Fruit fly (Drosophila melanogaster): ENCODE results near the gene btl.

Gene btl

DNA sequence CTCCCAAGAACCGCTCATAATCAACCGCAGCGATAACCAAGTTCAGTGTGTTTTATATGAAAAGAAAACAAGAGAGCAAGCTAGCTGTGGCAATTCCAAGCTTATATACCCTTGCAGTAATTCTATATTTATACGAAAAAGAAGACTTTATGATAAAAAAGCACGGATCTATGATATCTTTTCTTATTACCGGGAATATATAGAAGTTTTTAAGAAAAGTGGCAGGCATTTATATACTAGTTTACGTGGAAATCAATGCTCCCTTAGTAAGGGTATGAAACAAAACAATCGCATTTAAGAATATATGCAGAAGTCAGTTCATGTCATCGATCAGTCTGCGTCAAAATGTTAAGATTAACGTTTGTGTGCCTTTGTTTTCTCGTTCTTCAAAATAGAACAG, 7.7 kb downstream of the btl start, which contains the start of gene CG8100:
CG8100 (plus strand) TSS at position 333 of the 400 bp plus-strand sequence.
- no peak for TF ChIP-seq insv (optimal IDR thresholded peaks at IDR 0.05)
- no peak for TF ChIP-seq h (optimal IDR thresholded peaks at IDR 0.05)
- TF ChIP-seq ttk (optimal IDR thresholded peaks at IDR 0.05), result no peak
- no peak for TF ChIP-seq Myc (optimal IDR thresholded peaks at IDR 0.05)
- TF ChIP-seq Sin3A (optimal IDR thresholded peaks at IDR 0.05), result no peak
- TF ChIP-seq psq (optimal IDR thresholded peaks at IDR 0.05), result no peak

DNA sequence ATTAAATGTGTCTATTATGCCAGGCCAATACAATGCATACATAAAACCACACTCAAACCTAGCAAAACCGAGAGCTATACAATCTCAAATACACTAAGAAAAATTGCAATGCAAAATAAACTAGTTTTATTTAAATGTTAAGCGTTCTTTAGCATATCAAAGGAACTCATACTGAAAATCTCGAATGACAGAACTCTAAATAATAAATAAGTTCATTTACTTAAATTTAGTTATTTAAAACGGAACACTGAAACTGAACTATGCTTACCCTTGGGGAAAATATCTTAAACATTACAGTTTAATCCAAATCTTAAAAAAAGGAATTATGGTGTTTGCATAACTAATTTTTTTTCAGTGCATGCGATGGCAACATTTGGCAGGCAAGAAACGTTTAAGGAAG, 10.7 kb downstream of the btl start:
- TF ChIP-seq psq (optimal IDR thresholded peaks at IDR 0.05) (no peak), Sin3A (optimal IDR thresholded peaks at IDR 0.05) (no peak)

DNA sequence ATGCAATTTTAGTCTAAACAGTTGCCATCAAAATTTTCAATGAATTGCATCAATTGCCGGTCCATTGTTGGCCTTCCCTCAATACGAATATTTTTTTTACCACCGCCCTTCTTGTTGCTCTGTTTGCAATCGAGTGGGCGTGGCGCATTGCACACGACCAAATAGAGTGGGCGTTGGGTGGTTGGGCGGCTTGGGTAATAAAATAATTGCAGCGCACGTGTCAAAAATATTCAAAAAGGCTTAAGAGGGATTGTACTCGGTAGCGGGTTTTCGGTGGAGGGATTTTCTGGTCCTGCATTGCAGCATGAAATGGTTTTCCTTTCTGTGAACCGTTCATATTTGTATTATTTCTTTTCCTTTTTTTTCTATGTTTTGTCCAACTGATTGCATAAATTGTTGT, 13.4 kb downstream of the btl start:
- TF ChIP-seq ttk (optimal IDR thresholded peaks at IDR 0.05), result no peak
- TF ChIP-seq h (optimal IDR thresholded peaks at IDR 0.05), result no peak
- TF ChIP-seq insv (optimal IDR thresholded peaks at IDR 0.05), result no peak
- TF ChIP-seq psq (optimal IDR thresholded peaks at IDR 0.05), result no peak
- no peak for TF ChIP-seq Sin3A (optimal IDR thresholded peaks at IDR 0.05)
- TF ChIP-seq Myc (optimal IDR thresholded peaks at IDR 0.05), result no peak

DNA sequence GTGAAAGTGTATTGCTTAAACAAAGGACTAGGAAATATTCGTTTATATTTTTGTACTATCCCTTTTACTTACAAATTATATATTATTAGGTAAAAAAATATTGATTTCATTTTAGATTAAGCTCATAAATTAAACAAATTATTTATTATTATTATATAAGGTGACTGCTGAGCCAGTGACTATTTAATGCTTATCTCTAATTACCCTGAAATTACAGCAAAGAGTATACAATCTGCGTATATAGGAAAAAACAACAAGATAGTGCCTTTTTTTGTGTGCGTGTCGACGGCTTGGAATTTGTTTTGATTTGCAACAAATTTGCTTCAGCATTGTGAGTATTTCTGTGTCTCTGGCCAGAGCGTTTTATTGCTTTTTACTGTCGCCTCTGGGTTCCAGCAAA, 13.9 kb downstream of the btl start:
- TF ChIP-seq Myc (optimal IDR thresholded peaks at IDR 0.05) (no peak), ttk (optimal IDR thresholded peaks at IDR 0.05) (no peak), h (optimal IDR thresholded peaks at IDR 0.05) (no peak), insv (optimal IDR thresholded peaks at IDR 0.05) (no peak), psq (optimal IDR thresholded peaks at IDR 0.05) (no peak), Sin3A (optimal IDR thresholded peaks at IDR 0.05) (no peak)

DNA sequence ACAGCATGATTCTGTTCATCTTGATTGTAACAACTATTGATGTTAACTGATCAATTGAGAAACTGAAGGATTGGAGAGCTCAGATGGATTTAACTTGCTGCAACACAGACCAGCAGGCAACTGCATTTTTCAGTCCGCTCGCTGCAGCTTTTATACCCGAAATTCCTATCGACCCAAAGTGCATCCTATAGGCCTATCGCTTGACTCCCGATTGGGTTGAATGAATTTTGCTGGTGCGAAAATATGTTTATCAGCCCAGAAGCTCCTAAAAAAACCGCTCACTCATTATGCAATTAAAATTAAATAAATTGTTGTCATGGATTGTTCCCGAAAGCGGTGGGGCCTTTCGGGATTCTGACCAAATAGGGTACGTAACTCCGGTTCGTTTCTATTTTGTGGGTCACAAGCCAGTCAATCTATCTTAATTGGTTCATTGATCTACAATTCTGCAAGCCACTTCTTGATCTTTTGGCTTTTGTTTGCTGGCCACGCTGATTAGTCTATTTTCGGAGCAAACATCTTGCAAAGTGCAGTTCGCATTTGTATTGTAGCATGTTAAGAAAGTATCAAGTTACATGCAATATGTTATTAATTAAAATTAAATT, 22.5 kb downstream of the btl start, which contains the start of gene Fbp1:
Fbp1 (minus strand) TSS at position 113 of the 605 bp plus-strand sequence.
- TF ChIP-seq psq (optimal IDR thresholded peaks at IDR 0.05) (no peak), Myc (optimal IDR thresholded peaks at IDR 0.05) (no peak), Sin3A (optimal IDR thresholded peaks at IDR 0.05) (no peak), ttk (optimal IDR thresholded peaks at IDR 0.05) (no peak), insv (optimal IDR thresholded peaks at IDR 0.05) (no peak), h (optimal IDR thresholded peaks at IDR 0.05) (no peak)

DNA sequence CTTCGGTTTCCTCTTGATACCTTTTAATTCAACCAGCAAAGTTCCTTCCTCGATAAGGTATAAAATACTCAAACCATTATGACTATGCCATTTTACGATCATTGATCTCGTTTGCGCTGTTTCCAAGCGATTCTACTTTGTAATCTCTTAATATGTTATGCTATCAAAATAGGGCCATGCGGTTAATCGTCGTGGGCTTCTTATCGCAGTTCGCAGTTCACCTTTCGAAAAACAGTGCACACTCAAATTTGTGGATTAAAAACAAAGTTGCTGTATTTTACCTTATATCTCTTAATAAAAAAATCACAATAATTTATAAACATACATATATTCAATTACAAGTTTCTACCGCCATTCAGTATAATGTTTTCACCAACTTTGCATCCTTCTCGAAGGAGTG, 24.5 kb downstream of the btl start:
- TF ChIP-seq Sin3A (optimal IDR thresholded peaks at IDR 0.05), result no peak
- TF ChIP-seq insv (optimal IDR thresholded peaks at IDR 0.05), result no peak
- TF ChIP-seq h (optimal IDR thresholded peaks at IDR 0.05), result no peak
- TF ChIP-seq psq (optimal IDR thresholded peaks at IDR 0.05), result no peak
- no peak for TF ChIP-seq ttk (optimal IDR thresholded peaks at IDR 0.05)
- TF ChIP-seq Myc (optimal IDR thresholded peaks at IDR 0.05), result no peak

DNA sequence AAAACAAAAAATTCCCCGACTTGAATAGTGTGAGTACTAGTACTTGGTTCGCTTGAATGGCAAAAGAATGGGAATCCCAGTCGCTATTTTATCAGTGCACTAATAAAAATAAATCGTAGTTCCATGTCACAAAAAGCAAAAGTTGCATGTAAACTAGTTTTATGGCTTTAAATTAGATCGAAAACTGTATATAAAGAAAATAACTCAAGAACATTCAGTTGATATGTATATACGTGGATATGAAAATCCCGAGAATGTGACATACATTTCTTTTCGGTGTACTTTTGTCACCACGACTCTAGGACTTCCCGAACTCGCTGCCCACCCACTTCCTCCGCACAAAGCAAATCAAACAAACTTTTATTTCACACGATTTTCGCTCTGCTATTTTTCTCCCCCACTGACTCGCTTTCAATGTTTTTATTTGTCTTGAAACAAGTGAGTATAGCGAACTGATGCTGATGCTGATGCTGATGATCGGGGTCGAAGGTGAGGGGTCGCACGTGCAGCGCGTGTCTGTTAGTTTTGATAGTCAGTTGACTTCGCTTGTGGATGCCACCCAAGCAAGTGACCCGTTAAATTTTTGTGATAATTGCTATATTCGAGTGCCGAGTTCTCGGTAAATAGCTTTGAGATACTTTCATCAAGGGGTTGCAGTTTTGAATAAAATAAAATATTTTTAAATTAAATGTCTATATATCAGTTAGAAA, 26.0 kb downstream of the btl start:
- TF ChIP-seq h (optimal IDR thresholded peaks at IDR 0.05) (no peak), Sin3A (optimal IDR thresholded peaks at IDR 0.05) (no peak), insv (optimal IDR thresholded peaks at IDR 0.05) (no peak), ttk (optimal IDR thresholded peaks at IDR 0.05) (no peak), Myc (optimal IDR thresholded peaks at IDR 0.05) (no peak), psq (optimal IDR thresholded peaks at IDR 0.05) (no peak)

DNA sequence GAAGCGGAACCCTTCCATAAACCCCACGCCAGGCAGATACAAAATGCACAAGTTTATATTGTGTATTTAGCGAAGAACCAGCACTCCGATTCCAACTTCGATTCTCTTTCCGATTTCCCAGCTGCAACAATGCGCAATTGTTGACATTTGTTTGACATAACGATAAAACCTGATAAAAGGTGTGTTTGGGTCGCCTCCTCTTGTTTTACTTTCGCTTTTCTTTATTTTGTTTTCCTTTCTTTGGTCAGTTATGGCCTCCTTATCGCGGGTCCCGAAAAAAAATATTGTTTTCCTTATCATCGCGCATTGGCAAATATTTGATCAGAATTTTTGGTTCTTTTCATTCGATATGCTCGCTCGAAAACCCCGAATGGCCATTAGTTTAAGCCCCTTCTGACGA, 29.4 kb downstream of the btl start:
- TF ChIP-seq Myc (optimal IDR thresholded peaks at IDR 0.05) (no peak), insv (optimal IDR thresholded peaks at IDR 0.05) (no peak), psq (optimal IDR thresholded peaks at IDR 0.05) (no peak), ttk (optimal IDR thresholded peaks at IDR 0.05) (no peak), h (optimal IDR thresholded peaks at IDR 0.05) (no peak), Sin3A (optimal IDR thresholded peaks at IDR 0.05) (no peak)

DNA sequence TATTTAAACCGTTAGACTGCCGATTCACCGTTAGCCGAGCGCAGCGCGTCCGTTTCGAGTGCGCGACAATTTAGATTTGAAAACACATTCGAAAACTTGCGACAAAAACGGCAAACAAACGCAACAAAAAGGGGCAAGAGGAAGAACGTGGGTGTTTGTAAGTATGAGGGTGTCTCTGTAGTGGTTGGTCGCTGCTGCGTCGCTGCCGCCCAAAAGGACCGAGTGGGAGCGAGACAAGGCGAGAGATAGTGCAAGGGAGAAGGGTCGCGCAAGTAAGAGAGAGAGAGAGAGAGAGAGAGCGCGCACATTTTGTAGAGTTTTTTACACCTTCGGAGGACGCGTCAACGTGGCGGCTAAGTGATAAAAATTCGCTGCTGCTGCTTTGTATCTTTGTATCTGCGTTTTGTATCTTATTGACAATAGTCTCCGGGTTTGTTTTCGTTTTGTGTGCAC, 32.5 kb downstream of the btl start, which contains the start of gene Sox21a:
Sox21a (minus strand) TSS at position 51 of the 453 bp plus-strand sequence.
- TF ChIP-seq insv (optimal IDR thresholded peaks at IDR 0.05), result no peak
- TF ChIP-seq Sin3A (optimal IDR thresholded peaks at IDR 0.05), result no peak
- TF ChIP-seq ttk (optimal IDR thresholded peaks at IDR 0.05), result no peak
- no peak for TF ChIP-seq h (optimal IDR thresholded peaks at IDR 0.05)
- no peak for TF ChIP-seq Myc (optimal IDR thresholded peaks at IDR 0.05)
- TF ChIP-seq psq (optimal IDR thresholded peaks at IDR 0.05), result no peak

DNA sequence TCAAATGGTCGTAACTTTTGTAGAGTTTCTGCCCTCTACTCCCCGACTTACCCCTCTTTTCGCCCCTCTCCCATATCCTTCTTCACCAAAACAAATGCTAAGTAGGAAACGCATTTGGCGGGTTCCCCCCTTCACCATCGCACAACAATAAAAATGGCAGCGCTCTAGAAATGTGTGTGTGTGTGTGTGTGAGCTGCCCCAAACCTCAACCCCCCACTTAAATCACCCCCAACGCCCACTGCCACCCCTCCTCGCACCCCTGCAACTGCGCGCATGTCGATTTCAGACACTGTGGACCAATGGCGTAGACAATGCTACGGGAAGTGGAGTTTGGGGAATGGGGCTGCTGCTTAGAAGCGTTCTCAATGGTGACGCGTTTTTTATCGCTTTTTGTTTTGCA, 34.3 kb downstream of the btl start:
- TF ChIP-seq ttk (optimal IDR thresholded peaks at IDR 0.05) (no peak), insv (optimal IDR thresholded peaks at IDR 0.05) (no peak), h (optimal IDR thresholded peaks at IDR 0.05) (no peak), Sin3A (optimal IDR thresholded peaks at IDR 0.05) (no peak), Myc (optimal IDR thresholded peaks at IDR 0.05) (no peak), psq (optimal IDR thresholded peaks at IDR 0.05) (no peak)

DNA sequence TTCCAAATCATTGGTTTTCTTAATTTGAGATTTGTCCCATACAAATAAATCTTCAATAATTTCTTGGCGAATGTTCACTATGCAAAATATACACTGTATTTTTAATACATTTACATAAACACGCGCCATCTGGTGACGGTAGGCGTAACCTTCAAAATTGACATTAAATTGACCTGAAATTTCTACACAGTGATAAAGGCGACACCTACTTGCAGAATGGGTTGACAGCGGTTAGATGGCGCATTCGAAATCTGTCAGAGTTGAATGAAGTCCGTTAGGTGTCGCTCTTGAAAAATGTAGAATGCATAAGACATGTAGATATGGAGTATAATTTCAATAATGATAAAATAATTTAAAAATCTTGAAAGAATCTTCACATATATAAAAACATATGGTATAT, 35.8 kb downstream of the btl start:
- TF ChIP-seq Sin3A (optimal IDR thresholded peaks at IDR 0.05) (no peak), insv (optimal IDR thresholded peaks at IDR 0.05) (no peak), h (optimal IDR thresholded peaks at IDR 0.05) (no peak), psq (optimal IDR thresholded peaks at IDR 0.05) (no peak), Myc (optimal IDR thresholded peaks at IDR 0.05) (no peak), ttk (optimal IDR thresholded peaks at IDR 0.05) (no peak)

DNA sequence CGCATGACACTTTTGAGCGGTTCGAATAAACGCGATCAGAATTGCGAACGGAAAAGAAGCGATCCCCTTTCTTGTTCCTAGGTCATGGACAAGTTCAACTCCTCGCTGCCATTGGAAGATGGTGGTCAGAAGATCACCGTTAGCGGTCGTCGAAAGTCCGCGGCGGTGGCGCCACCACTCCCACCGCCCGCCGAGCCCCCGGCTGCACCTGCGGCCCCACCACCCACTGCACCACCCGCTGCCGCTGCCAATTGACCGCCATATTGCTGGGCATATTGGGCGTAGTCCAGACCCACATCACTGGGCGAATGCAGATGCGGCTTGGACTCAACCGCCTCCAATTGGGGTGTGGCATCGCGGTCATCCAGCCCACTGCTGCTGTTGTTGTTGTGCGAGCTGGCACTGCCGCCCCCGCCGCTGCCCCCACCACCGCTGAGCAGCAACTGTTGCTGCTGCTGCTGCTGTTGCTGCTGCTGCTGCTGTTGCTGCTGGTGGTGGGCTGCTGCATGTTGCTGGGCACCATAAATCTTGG, 37.4 kb downstream of the btl start:
- TF ChIP-seq h (optimal IDR thresholded peaks at IDR 0.05) (no peak), psq (optimal IDR thresholded peaks at IDR 0.05) (no peak), Sin3A (optimal IDR thresholded peaks at IDR 0.05) (no peak), insv (optimal IDR thresholded peaks at IDR 0.05) (no peak), Myc (optimal IDR thresholded peaks at IDR 0.05) (no peak), ttk (optimal IDR thresholded peaks at IDR 0.05) (no peak)
